Fruit fly (Drosophila melanogaster): ENCODE measurements around the gene CycT.
A peak's percentile ranks its signal among the peaks of the same experiment; 100 is the strongest.

CycT gene

dm6 chr3L:17566335-17567242 is 9.0 kb upstream of the CycT start (continued):
- TF ChIP-seq CG17361 (GFP tag; IDR thresholded peaks at IDR 0.05) = peak; percentile 91
- TF ChIP-seq CG17802 (tag; optimal IDR thresholded peaks at IDR 0.05) = peak; percentile 56
- peak; percentile 41 for TF ChIP-seq Camta (GFP tag; optimal IDR thresholded peaks at IDR 0.05)
- TF ChIP-seq CG4424 (GFP tag; optimal IDR thresholded peaks at IDR 0.05) = peak; percentile 83
- peak; percentile 55 for TF ChIP-seq CG12769 (tag; optimal IDR thresholded peaks at IDR 0.05)
- no peak for TF ChIP-seq Bteb2 (GFP tag; optimal IDR thresholded peaks at IDR 0.05)
- TF ChIP-seq Taf1 (GFP tag; IDR thresholded peaks at IDR 0.05) = no peak
- peak; percentile 88 for TF ChIP-seq CoRest (tag; optimal IDR thresholded peaks at IDR 0.05)
- no peak for TF ChIP-seq Ets97D (GFP tag; optimal IDR thresholded peaks at IDR 0.05)
- TF ChIP-seq CG9437 (GFP tag; optimal IDR thresholded peaks at IDR 0.05) = peak; percentile 76
- peak; percentile 85 for TF ChIP-seq CG7839 (tag; optimal IDR thresholded peaks at IDR 0.05)
- TF ChIP-seq Dbx (GFP tag; IDR thresholded peaks at IDR 0.05) = no peak
- TF ChIP-seq CG15073 (GFP tag; optimal IDR thresholded peaks at IDR 0.05) = no peak
- TF ChIP-seq CG7963 (GFP tag; IDR thresholded peaks at IDR 0.05; ENCODE audit: partially characterized antibody) = no peak
- TF ChIP-seq Elba2 (GFP tag; optimal IDR thresholded peaks at IDR 0.05) = no peak
- TF ChIP-seq CG4617 (GFP tag; optimal IDR thresholded peaks at IDR 0.05; ENCODE audit: borderline replicate concordance) = peak; percentile 30
- TF ChIP-seq Rx (GFP tag; IDR thresholded peaks at IDR 0.05) = peak; percentile 73
- no peak for TF ChIP-seq Ravus (GFP tag; IDR thresholded peaks at IDR 0.05)
- peak; percentile 70 for TF ChIP-seq Nf-YA (GFP tag; IDR thresholded peaks at IDR 0.05)
- peak; percentile 85 for TF ChIP-seq CG1529 (GFP tag; optimal IDR thresholded peaks at IDR 0.05)
- TF ChIP-seq luna (GFP tag; optimal IDR thresholded peaks at IDR 0.05) = no peak
- TF ChIP-seq Fer1 (GFP tag; optimal IDR thresholded peaks at IDR 0.05) = peak; percentile 74
- TF ChIP-seq kni (GFP tag; optimal IDR thresholded peaks at IDR 0.05) = peak; percentile 20
- TF ChIP-seq mld (GFP tag; IDR thresholded peaks at IDR 0.05; ENCODE audit: partially characterized antibody) = no peak
- TF ChIP-seq her (GFP tag; optimal IDR thresholded peaks at IDR 0.05) = no peak
- TF ChIP-seq pfk (GFP tag; optimal IDR thresholded peaks at IDR 0.05) = no peak
- TF ChIP-seq bbx (GFP tag; IDR thresholded peaks at IDR 0.05; ENCODE audit: partially characterized antibody) = no peak
- peak; percentile 89 for TF ChIP-seq CG17359 (tag; optimal IDR thresholded peaks at IDR 0.05)
- no peak for TF ChIP-seq CG13123 (GFP tag; optimal IDR thresholded peaks at IDR 0.05)
- TF ChIP-seq Sox100B (GFP tag; optimal IDR thresholded peaks at IDR 0.05) = peak; percentile 92
- peak; percentile 71; the same call in 1 of the 2 replicates for TF ChIP-seq CG5953 (GFP tag; IDR thresholded peaks at IDR 0.05)
- no peak for TF ChIP-seq Neu2 (GFP tag; optimal IDR thresholded peaks at IDR 0.05; ENCODE audit: borderline replicate concordance)
- TF ChIP-seq Max (GFP tag; optimal IDR thresholded peaks at IDR 0.05) = peak; percentile 57
- no peak for TF ChIP-seq slbo (GFP tag; IDR thresholded peaks at IDR 0.05)
- TF ChIP-seq lbe (GFP tag; optimal IDR thresholded peaks at IDR 0.05) = peak; percentile 85
- peak; percentile 30 for TF ChIP-seq CG12155 (GFP tag; optimal IDR thresholded peaks at IDR 0.05)
- TF ChIP-seq Tbp (GFP tag; optimal IDR thresholded peaks at IDR 0.05) = no peak
- TF ChIP-seq CG15269 (tag; optimal IDR thresholded peaks at IDR 0.05) = peak; percentile 86
- no peak for TF ChIP-seq Hr39 (optimal IDR thresholded peaks at IDR 0.05)
- peak; percentile 83 for TF ChIP-seq nerfin-1 (tag; optimal IDR thresholded peaks at IDR 0.05)
- TF ChIP-seq pros (GFP tag; optimal IDR thresholded peaks at IDR 0.05) = no peak
- peak; percentile 83 for TF ChIP-seq Awh (GFP tag; IDR thresholded peaks at IDR 0.05)
- no peak for TF ChIP-seq usp (GFP tag; optimal IDR thresholded peaks at IDR 0.05)
- TF ChIP-seq CG12104 (GFP tag; optimal IDR thresholded peaks at IDR 0.05) = peak; percentile 67
- TF ChIP-seq CG11085 (GFP tag; IDR thresholded peaks at IDR 0.05) = no peak
- TF ChIP-seq CG15601 (tag; optimal IDR thresholded peaks at IDR 0.05) = peak; percentile 69
- TF ChIP-seq Asciz (GFP tag; optimal IDR thresholded peaks at IDR 0.05) = peak; percentile 90
- TF ChIP-seq repo (GFP tag; optimal IDR thresholded peaks at IDR 0.05) = no peak
- no peak for TF ChIP-seq br (optimal IDR thresholded peaks at IDR 0.05)
- TF ChIP-seq CG9609 (GFP tag; optimal IDR thresholded peaks at IDR 0.05) = no peak
